Fruit fly (Drosophila melanogaster) whole organism, wandering third instar larva: ENCODE results near the gene CG10874.

Experiments
- Abd-B ChIP-seq: fragments of >200 bp; optimal IDR thresholded peaks from 2 replicates; lab custom pipeline; 2017; ENCODE audit warnings: missing biosample characterization, missing genetic modification characterization
- CG32264 ChIP-seq: fragments of 200-800 bp; sonication (Bioruptor generic); optimal IDR thresholded peaks from 2 replicates; lab custom pipeline; 2016; ENCODE audit warnings: missing biosample characterization, missing genetic modification characterization
- CG9705 ChIP-seq: fragments of 200-800 bp; sonication (Bioruptor generic); optimal IDR thresholded peaks from 2 replicates; lab custom pipeline; 2018; ENCODE audit warnings: missing biosample characterization, mild to moderate bottlenecking, missing genetic modification characterization
- CrebA ChIP-seq: fragments of 200-800 bp; sonication (Bioruptor generic); optimal IDR thresholded peaks from 2 replicates; lab custom pipeline; 2016; ENCODE audit warnings: missing biosample characterization, mild to moderate bottlenecking, missing genetic modification characterization, borderline replicate concordance
- Dfd ChIP-seq: fragments of >200 bp; optimal IDR thresholded peaks from 2 replicates; lab custom pipeline; 2017; ENCODE audit warnings: missing biosample characterization, missing genetic modification characterization
- Dif ChIP-seq: fragments of 200-275, 200-300 bp; sonication (Bioruptor generic); optimal IDR thresholded peaks from 2 replicates; lab custom pipeline; 2018; ENCODE audit warnings: missing biosample characterization, missing genetic modification characterization; ENCODE audit not compliant: partially characterized antibody
- GATAd ChIP-seq: sonication (Bioruptor generic); optimal IDR thresholded peaks from 2 replicates; lab custom pipeline; 2016; ENCODE audit warnings: missing biosample characterization, missing genetic modification characterization
- Hnf4 ChIP-seq: fragments of 200-800 bp; sonication (Bioruptor generic); optimal IDR thresholded peaks from 2 replicates; lab custom pipeline; 2016; ENCODE audit warnings: missing biosample characterization, mild to moderate bottlenecking, missing genetic modification characterization
- Hr78 ChIP-seq: fragments of >200 bp; optimal IDR thresholded peaks from 2 replicates; lab custom pipeline; 2017; ENCODE audit warnings: missing biosample characterization, missing genetic modification characterization
- Hr83 ChIP-seq: fragments of 200-300 bp; sonication (Bioruptor generic); optimal IDR thresholded peaks from 2 replicates; lab custom pipeline; 2016; ENCODE audit warnings: missing biosample characterization, mild to moderate bottlenecking, missing genetic modification characterization, moderate library complexity; ENCODE audit not compliant: poor library complexity, severe bottlenecking
- Jra ChIP-seq: sonication (Bioruptor generic); optimal IDR thresholded peaks from 2 replicates; lab custom pipeline; 2016; ENCODE audit warnings: missing biosample characterization, missing genetic modification characterization
- Mio ChIP-seq: sonication (Bioruptor generic); optimal IDR thresholded peaks from 2 replicates; lab custom pipeline; 2016; ENCODE audit warnings: missing biosample characterization, missing genetic modification characterization
- N ChIP-seq: fragments of >200 bp; optimal IDR thresholded peaks from 2 replicates; lab custom pipeline; 2018; ENCODE audit warnings: missing biosample characterization, missing external identifiers, missing genetic modification characterization
- OdsH ChIP-seq: fragments of 200-800 bp; sonication (Bioruptor generic); optimal IDR thresholded peaks from 2 replicates; lab custom pipeline; 2016; ENCODE audit warnings: missing biosample characterization, mild to moderate bottlenecking, missing genetic modification characterization
- Rel ChIP-seq, 2 experiments: fragments of 200-800 bp; sonication (Bioruptor generic) in 1 of 2; optimal IDR thresholded peaks; 2 replicates in 1 of 2; 3 replicates in 1 of 2; lab custom pipeline; 2016 to 2019; ENCODE audit warnings: mild to moderate bottlenecking in 2 of 2, missing biosample characterization in 2 of 2, missing genetic modification characterization in 2 of 2, moderate library complexity in 1 of 2
- Sp1 ChIP-seq: fragments of 200-800 bp; sonication (Bioruptor generic); optimal IDR thresholded peaks from 3 replicates; lab custom pipeline; 2019; ENCODE audit warnings: missing biosample characterization, mild to moderate bottlenecking, missing genetic modification characterization, moderate library complexity
- Vsx2 ChIP-seq: fragments of 200-300, 225-300 bp; sonication (Bioruptor generic); optimal IDR thresholded peaks from 2 replicates; lab custom pipeline; 2018; ENCODE audit warnings: missing biosample characterization, missing genetic modification characterization; ENCODE audit not compliant: partially characterized antibody
- br ChIP-seq: fragments of 200-800 bp; sonication (Bioruptor generic); optimal IDR thresholded peaks from 2 replicates; lab custom pipeline; 2016; ENCODE audit warnings: missing biosample characterization, missing genetic modification characterization
- brk ChIP-seq: fragments of 200-800 bp; sonication (Bioruptor generic); optimal IDR thresholded peaks from 2 replicates; lab custom pipeline; 2016; ENCODE audit warnings: missing biosample characterization, mild to moderate bottlenecking, missing genetic modification characterization
- dmrt93B ChIP-seq: fragments of 200-800 bp; sonication (Bioruptor generic); optimal IDR thresholded peaks from 2 replicates; lab custom pipeline; 2018; ENCODE audit warnings: missing biosample characterization, mild to moderate bottlenecking, missing genetic modification characterization
- ey ChIP-seq: fragments of 200-800 bp; sonication (Bioruptor generic); optimal IDR thresholded peaks from 2 replicates; lab custom pipeline; 2016; ENCODE audit warnings: missing biosample characterization, missing genetic modification characterization
- fru ChIP-seq: fragments of 200-800 bp; sonication (Bioruptor generic); optimal IDR thresholded peaks from 3 replicates; lab custom pipeline; 2016; ENCODE audit warnings: missing biosample characterization, mild to moderate bottlenecking, missing genetic modification characterization
- h ChIP-seq: fragments of 200-800 bp; sonication (Bioruptor generic); optimal IDR thresholded peaks from 3 replicates; lab custom pipeline; 2016; ENCODE audit warnings: missing biosample characterization, mild to moderate bottlenecking, missing genetic modification characterization
- jim ChIP-seq: fragments of 175-275, 200-325 bp; sonication (Bioruptor generic); optimal IDR thresholded peaks from 2 replicates; lab custom pipeline; 2016; ENCODE audit warnings: missing biosample characterization, mild to moderate bottlenecking, missing genetic modification characterization
- pan ChIP-seq: fragments of >200 bp; optimal IDR thresholded peaks from 2 replicates; lab custom pipeline; 2017
- rgr ChIP-seq: fragments of 200-800 bp; sonication (Bioruptor generic); optimal IDR thresholded peaks from 3 replicates; lab custom pipeline; 2016; ENCODE audit warnings: missing biosample characterization, mild to moderate bottlenecking, missing genetic modification characterization
- sage ChIP-seq: fragments of 200-800 bp; sonication (Bioruptor generic); optimal IDR thresholded peaks from 2 replicates; lab custom pipeline; 2016; ENCODE audit warnings: missing biosample characterization, mild to moderate bottlenecking, missing genetic modification characterization
- tai ChIP-seq: sonication (Bioruptor generic); optimal IDR thresholded peaks from 2 replicates; lab custom pipeline; 2016; ENCODE audit warnings: missing biosample characterization, missing genetic modification characterization
- usp ChIP-seq: fragments of >200 bp; optimal IDR thresholded peaks from 2 replicates; lab custom pipeline; 2017; ENCODE audit warnings: missing biosample characterization, missing genetic modification characterization

The CG10874 gene

dm6 chr2L:2187411-2187810 is 4.8 kb downstream of the CG10874 start:
- TF ChIP-seq jim (GFP tag; lab: Kevin White, UChicago) (no peak), ey (GFP tag; lab: Kevin White, UChicago) (no peak), pan (no peak), CG32264 (GFP tag; lab: Kevin White, UChicago) (no peak), brk (GFP tag; lab: Kevin White, UChicago) (no peak), CG9705 (GFP tag; lab: Kevin White, UChicago) (no peak), CrebA (GFP tag; lab: Kevin White, UChicago) (no peak), h (no peak), N (GFP tag; lab: Kevin White, UChicago) (no peak), Dif (GFP tag; lab: Kevin White, UChicago) (no peak), Hnf4 (GFP tag; lab: Kevin White, UChicago) (no peak), Hr83 (GFP tag; lab: Kevin White, UChicago) (no peak), OdsH (GFP tag; lab: Kevin White, UChicago) (no peak)

- TF ChIP-seq Rel (GFP tag; optimal IDR thresholded peaks at IDR 0.05; lab: Kevin White, UChicago) (no peak), Rel (tag; optimal IDR thresholded peaks at IDR 0.05; lab: Kevin White, UChicago) (no peak), br (no peak), fru (GFP tag; lab: Kevin White, UChicago) (no peak), GATAd (no peak), Hr78 (no peak), pan (no peak), usp (GFP tag; lab: Kevin White, UChicago) (no peak), CrebA (GFP tag; lab: Kevin White, UChicago) (no peak), Dif (GFP tag; lab: Kevin White, UChicago) (no peak), CG32264 (GFP tag; lab: Kevin White, UChicago) (no peak), Vsx2 (GFP tag; lab: Kevin White, UChicago) (no peak)
Observed at dm6 chr2L:2185373-2185772, 6.8 kb downstream of the CG10874 start.

- peak; percentile 16 for TF ChIP-seq h
- TF ChIP-seq dmrt93B (GFP tag; lab: Kevin White, UChicago), result no peak
- TF ChIP-seq Vsx2 (GFP tag; lab: Kevin White, UChicago), result no peak
- peak; percentile 16 for TF ChIP-seq rgr (GFP tag; lab: Kevin White, UChicago)
- TF ChIP-seq fru (GFP tag; lab: Kevin White, UChicago), result peak; percentile 2
Observed at dm6 chr2L:2184659-2185058, 7.5 kb downstream of the CG10874 start.

dm6 chr2L:2184129-2184528 is 8.1 kb downstream of the CG10874 start:
- no peak for TF ChIP-seq Jra (GFP tag; lab: Kevin White, UChicago)
- TF ChIP-seq CG9705 (GFP tag; lab: Kevin White, UChicago), result no peak
- TF ChIP-seq tai (GFP tag; lab: Kevin White, UChicago), result no peak
- no peak for TF ChIP-seq GATAd
- no peak for TF ChIP-seq ey (GFP tag; lab: Kevin White, UChicago)
- TF ChIP-seq Mio (GFP tag; lab: Kevin White, UChicago), result no peak
- TF ChIP-seq fru (GFP tag; lab: Kevin White, UChicago), result no peak
- no peak for TF ChIP-seq Sp1 (GFP tag; lab: Kevin White, UChicago)
- no peak for TF ChIP-seq usp (GFP tag; lab: Kevin White, UChicago)
- TF ChIP-seq N (GFP tag; lab: Kevin White, UChicago), result no peak
- no peak for TF ChIP-seq Hr78
- no peak for TF ChIP-seq OdsH (GFP tag; lab: Kevin White, UChicago)
- TF ChIP-seq, all 38 proteins: peak for 0

- no peak for TF ChIP-seq Abd-B
- no peak for TF ChIP-seq Dfd (GFP tag; lab: Kevin White, UChicago)
- TF ChIP-seq ey (GFP tag; lab: Kevin White, UChicago), result no peak
- no peak for TF ChIP-seq rgr (GFP tag; lab: Kevin White, UChicago)
- no peak for TF ChIP-seq tai (GFP tag; lab: Kevin White, UChicago)
- no peak for TF ChIP-seq Hnf4 (GFP tag; lab: Kevin White, UChicago)
- TF ChIP-seq Hr83 (GFP tag; lab: Kevin White, UChicago), result no peak
- TF ChIP-seq sage, result no peak
- TF ChIP-seq, all 38 proteins: peak for 0
Observed at dm6 chr2L:2182735-2183340, 9.3 kb downstream of the CG10874 start.
